Fruit fly (Drosophila melanogaster) whole organism, embryonic: Measurements from ENCODE around the gene CG4115.

Experiments used
- Adf1 ChIP-seq: fragments of 200-800 bp; sonication (Bioruptor generic); IDR thresholded peaks from 2 replicates; pipeline ENCODE4 v1.3.6; 2022; ENCODE audit warnings: missing biosample characterization, missing genetic modification characterization
- Bteb2 ChIP-seq: fragments of 200-800 bp; sonication (Bioruptor generic); optimal IDR thresholded peaks from 2 replicates; lab custom pipeline; 2016; ENCODE audit warnings: missing biosample characterization, missing genetic modification characterization
- CG10209 ChIP-seq: fragments of 200-800 bp; sonication (Bioruptor generic); optimal IDR thresholded peaks from 3 replicates; lab custom pipeline; 2017; ENCODE audit warnings: missing biosample characterization, mild to moderate bottlenecking, missing genetic modification characterization, missing genetic modification reagents
- CG10565 ChIP-seq: fragments of 200-800 bp; sonication (Bioruptor generic); optimal IDR thresholded peaks from 3 replicates; lab custom pipeline; 2016; ENCODE audit warnings: missing biosample characterization, mild to moderate bottlenecking, missing genetic modification characterization
- CG12071 ChIP-seq: fragments of 200-800 bp; sonication (Bioruptor generic); optimal IDR thresholded peaks from 3 replicates; lab custom pipeline; 2018; ENCODE audit warnings: missing biosample characterization, mild to moderate bottlenecking, missing genetic modification characterization
- CG12391 ChIP-seq: fragments of 200-800 bp; sonication (Bioruptor generic); optimal IDR thresholded peaks from 3 replicates; lab custom pipeline; 2018; ENCODE audit warnings: missing biosample characterization, mild to moderate bottlenecking, missing genetic modification characterization, moderate library complexity
- CG13287 ChIP-seq: fragments of 200-800 bp; sonication (Bioruptor generic); IDR thresholded peaks from 2 replicates; pipeline ENCODE4 v1.3.6; 2022; ENCODE audit warnings: missing biosample characterization, missing genetic modification characterization; ENCODE audit not compliant: partially characterized antibody
- CG14667 ChIP-seq: fragments of 200-800 bp; sonication (Bioruptor generic); IDR thresholded peaks from 2 replicates; pipeline ENCODE4 v1.3.6; 2022; ENCODE audit warnings: missing biosample characterization, missing genetic modification characterization
- CG15601 ChIP-seq: fragments of 200-800 bp; sonication (Bioruptor generic); optimal IDR thresholded peaks from 3 replicates; lab custom pipeline; 2019; ENCODE audit warnings: missing biosample characterization, mild to moderate bottlenecking, missing genetic modification characterization, moderate library complexity
- CG1603 ChIP-seq: fragments of 200-800 bp; sonication (Bioruptor generic); optimal IDR thresholded peaks from 2 replicates; lab custom pipeline; 2019; ENCODE audit warnings: missing biosample characterization, mild to moderate bottlenecking, missing genetic modification characterization, moderate library complexity
- CG18764 ChIP-seq: fragments of 200-800 bp; sonication (Bioruptor generic); optimal IDR thresholded peaks from 3 replicates; lab custom pipeline; 2016; ENCODE audit warnings: missing biosample characterization, missing genetic modification characterization
- CG2116 ChIP-seq: fragments of 200-800 bp; sonication (Bioruptor generic); optimal IDR thresholded peaks from 3 replicates; lab custom pipeline; 2018; ENCODE audit warnings: missing biosample characterization, mild to moderate bottlenecking, missing genetic modification characterization
- CG2678 ChIP-seq: fragments of 200-800 bp; sonication (Bioruptor generic); optimal IDR thresholded peaks from 3 replicates; lab custom pipeline; 2019; ENCODE audit warnings: missing biosample characterization, mild to moderate bottlenecking, missing genetic modification characterization, moderate library complexity
- CG30431 ChIP-seq: fragments of 200-800 bp; sonication (Bioruptor generic); optimal IDR thresholded peaks from 2 replicates; lab custom pipeline; 2017; ENCODE audit warnings: missing biosample characterization, missing genetic modification characterization
- CG32532 ChIP-seq: fragments of 200-800 bp; sonication (Bioruptor generic); IDR thresholded peaks from 2 replicates; pipeline ENCODE4 v1.3.6; 2022; ENCODE audit warnings: missing biosample characterization, missing genetic modification characterization
- CG3407 ChIP-seq: fragments of 200-800 bp; sonication (Bioruptor generic); optimal IDR thresholded peaks from 2 replicates; lab custom pipeline; 2018; ENCODE audit warnings: missing biosample characterization, mild to moderate bottlenecking, missing genetic modification characterization
- CG3995 ChIP-seq: fragments of 200-800 bp; sonication (Bioruptor generic); optimal IDR thresholded peaks from 3 replicates; lab custom pipeline; 2016; ENCODE audit warnings: missing biosample characterization, missing genetic modification characterization
- CG42726 ChIP-seq: fragments of 200-800 bp; sonication (Bioruptor generic); IDR thresholded peaks from 2 replicates; pipeline ENCODE4 v1.3.6; 2022; ENCODE audit warnings: missing biosample characterization, missing genetic modification characterization; ENCODE audit not compliant: partially characterized antibody
- CG4404 ChIP-seq: fragments of 200-800 bp; sonication (Bioruptor generic); IDR thresholded peaks from 2 replicates; pipeline ENCODE4 v1.3.6; 2022; ENCODE audit warnings: missing biosample characterization, missing genetic modification characterization
- CG4707 ChIP-seq: fragments of 200-800 bp; sonication (Bioruptor generic); optimal IDR thresholded peaks from 2 replicates; lab custom pipeline; 2018; ENCODE audit warnings: missing biosample characterization, mild to moderate bottlenecking, missing genetic modification characterization, moderate library complexity
- CG6254 ChIP-seq: fragments of 200-800 bp; sonication (Bioruptor generic); optimal IDR thresholded peaks from 3 replicates; lab custom pipeline; 2017; ENCODE audit warnings: mild to moderate bottlenecking, missing biosample characterization, missing genetic modification reagents, missing genetic modification characterization
- CG7271 ChIP-seq: fragments of 200-800 bp; sonication (Bioruptor generic); optimal IDR thresholded peaks from 2 replicates; lab custom pipeline; 2018; ENCODE audit warnings: missing biosample characterization, mild to moderate bottlenecking, missing genetic modification characterization, moderate library complexity
- CG7839 ChIP-seq: fragments of 200-800 bp; sonication (Bioruptor generic); optimal IDR thresholded peaks from 3 replicates; lab custom pipeline; 2018; ENCODE audit warnings: missing biosample characterization, mild to moderate bottlenecking, missing genetic modification characterization, moderate library complexity
- CG8359 ChIP-seq: fragments of 200-800 bp; sonication (Bioruptor generic); optimal IDR thresholded peaks from 2 replicates; lab custom pipeline; 2017; ENCODE audit warnings: missing biosample characterization, mild to moderate bottlenecking, missing genetic modification characterization, borderline replicate concordance
- CG8765 ChIP-seq: fragments of 200-800 bp; sonication (Bioruptor generic); IDR thresholded peaks from 2 replicates; pipeline ENCODE4 v1.3.6; 2022; ENCODE audit warnings: missing biosample characterization, missing genetic modification characterization
- CTCF ChIP-seq: fragments of 200-800 bp; sonication (Bioruptor generic); optimal IDR thresholded peaks from 2 replicates; lab custom pipeline; 2017; ENCODE audit warnings: missing biosample characterization, mild to moderate bottlenecking, missing genetic modification characterization, moderate library complexity
- Camta ChIP-seq: fragments of 200-800 bp; sonication (Bioruptor generic); optimal IDR thresholded peaks from 2 replicates; lab custom pipeline; 2016; ENCODE audit warnings: missing biosample characterization, missing genetic modification characterization
- CoRest ChIP-seq: fragments of 200-800 bp; sonication (Bioruptor generic); optimal IDR thresholded peaks from 3 replicates; lab custom pipeline; 2018; ENCODE audit warnings: missing biosample characterization, mild to moderate bottlenecking, missing genetic modification characterization, moderate library complexity
- Elba2 ChIP-seq: fragments of 200-800 bp; sonication (Bioruptor generic); optimal IDR thresholded peaks from 3 replicates; lab custom pipeline; 2016; ENCODE audit warnings: missing biosample characterization, missing genetic modification characterization
- Fer2 ChIP-seq: fragments of 200-800 bp; sonication (Bioruptor generic); optimal IDR thresholded peaks from 2 replicates; lab custom pipeline; 2018; ENCODE audit warnings: missing biosample characterization, mild to moderate bottlenecking, missing genetic modification characterization, moderate library complexity
- Jarid2 ChIP-seq: fragments of 200-800 bp; sonication (Bioruptor generic); optimal IDR thresholded peaks from 3 replicates; lab custom pipeline; 2017; ENCODE audit warnings: mild to moderate bottlenecking, missing biosample characterization, missing genetic modification reagents, missing genetic modification characterization
- MBD-R2 ChIP-seq: fragments of 200-800 bp; sonication (Bioruptor generic); IDR thresholded peaks from 2 replicates; pipeline ENCODE4 v1.3.6; 2022; ENCODE audit warnings: missing biosample characterization, missing genetic modification characterization
- Nf-YB ChIP-seq: fragments of 200-800 bp; sonication (Bioruptor generic); optimal IDR thresholded peaks from 3 replicates; lab custom pipeline; 2019; ENCODE audit warnings: missing biosample characterization, mild to moderate bottlenecking, missing genetic modification characterization, moderate library complexity
- Nf-YC ChIP-seq: fragments of 200-800 bp; optimal IDR thresholded peaks from 3 replicates; lab custom pipeline; 2019; ENCODE audit warnings: missing biosample characterization, mild to moderate bottlenecking, missing genetic modification characterization, moderate library complexity
- PHDP ChIP-seq: fragments of 200-800 bp; sonication (Bioruptor generic); optimal IDR thresholded peaks from 3 replicates; lab custom pipeline; 2018; ENCODE audit warnings: missing biosample characterization, mild to moderate bottlenecking, missing genetic modification characterization, moderate library complexity
- Ptx1 ChIP-seq: fragments of 200-800 bp; sonication (Bioruptor generic); IDR thresholded peaks from 2 replicates; pipeline ENCODE4 v1.3.6; 2022; ENCODE audit warnings: missing biosample characterization, missing genetic modification characterization
- Ssrp ChIP-seq: fragments of 200-800 bp; sonication (Bioruptor generic); optimal IDR thresholded peaks from 2 replicates; lab custom pipeline; 2018; ENCODE audit warnings: missing biosample characterization, mild to moderate bottlenecking, missing genetic modification characterization, moderate library complexity
- Usf ChIP-seq: fragments of 200-800 bp; sonication (Bioruptor generic); optimal IDR thresholded peaks from 2 replicates; lab custom pipeline; 2017; ENCODE audit warnings: missing genotype, missing biosample characterization, missing genetic modification characterization
- br ChIP-seq: fragments of >200 bp; optimal IDR thresholded peaks from 2 replicates; lab custom pipeline; 2017
- chm ChIP-seq: fragments of 200-800 bp; sonication (Bioruptor generic); IDR thresholded peaks from 2 replicates; pipeline ENCODE4 v1.3.6; 2022; ENCODE audit warnings: missing biosample characterization, missing genetic modification characterization
- corto ChIP-seq: fragments of 200-800 bp; sonication (Bioruptor generic); optimal IDR thresholded peaks from 2 replicates; lab custom pipeline; 2016; ENCODE audit warnings: missing biosample characterization, mild to moderate bottlenecking, missing genetic modification characterization, moderate library complexity
- crc ChIP-seq: fragments of 200-800 bp; sonication (Bioruptor generic); optimal IDR thresholded peaks from 2 replicates; lab custom pipeline; 2016; ENCODE audit warnings: missing biosample characterization, missing genetic modification characterization
- eyg ChIP-seq: fragments of 200-800 bp; sonication (Bioruptor generic); optimal IDR thresholded peaks from 3 replicates; lab custom pipeline; 2016; ENCODE audit warnings: missing biosample characterization, missing genetic modification characterization
- gro ChIP-seq: fragments of 200-800 bp; sonication (Bioruptor generic); optimal IDR thresholded peaks from 2 replicates; lab custom pipeline; 2016; ENCODE audit warnings: missing biosample characterization, missing genetic modification characterization
- hth ChIP-seq: fragments of >200 bp; optimal IDR thresholded peaks from 2 replicates; lab custom pipeline; 2017; ENCODE audit warnings: inconsistent platforms
- nom ChIP-seq: fragments of 200-800 bp; sonication (Bioruptor generic); optimal IDR thresholded peaks from 2 replicates; lab custom pipeline; 2017; ENCODE audit warnings: missing biosample characterization, missing genetic modification characterization, mild to moderate bottlenecking, moderate library complexity, missing genetic modification reagents
- org-1 ChIP-seq: fragments of 200-800 bp; sonication (Bioruptor generic); optimal IDR thresholded peaks from 2 replicates; lab custom pipeline; 2017; ENCODE audit warnings: missing biosample characterization, missing genetic modification characterization
- pnt ChIP-seq: fragments of 200-800 bp; sonication (Bioruptor generic); optimal IDR thresholded peaks from 3 replicates; lab custom pipeline; 2016; ENCODE audit warnings: missing biosample characterization, missing genetic modification characterization
- prd ChIP-seq, 3 experiments: fragments of >200 bp in 2 of 3; fragments of 200-800 bp in 1 of 3; sonication (Bioruptor generic) in 1 of 3; optimal IDR thresholded peaks in 2 of 3; IDR thresholded peaks in 1 of 3; 2 replicates in 2 of 3; 3 replicates in 1 of 3; pipeline versions ENCODE4 v1.3.6 to Lab custom; 2017 to 2022; ENCODE audit warnings: missing biosample characterization in 1 of 3, missing genetic modification characterization in 1 of 3
- psq ChIP-seq: fragments of 200-800 bp; sonication (Bioruptor generic); optimal IDR thresholded peaks from 2 replicates; lab custom pipeline; 2017; ENCODE audit warnings: missing biosample characterization, missing genetic modification characterization
- rib ChIP-seq: fragments of 200-800 bp; sonication (Bioruptor generic); IDR thresholded peaks from 2 replicates; pipeline ENCODE4 v1.3.6; 2022; ENCODE audit warnings: missing biosample characterization, missing genetic modification characterization
- sima ChIP-seq: fragments of 200-800 bp; sonication (Bioruptor generic); optimal IDR thresholded peaks from 2 replicates; lab custom pipeline; 2016; ENCODE audit warnings: missing biosample characterization, missing genetic modification characterization

CG4115 gene

dm6 chr3R:12314236-12314635, 45.6 kb upstream of the CG4115 start:
- TF ChIP-seq Jarid2 (GFP tag; lab: Kevin White, UChicago) (no peak), MBD-R2 (GFP tag; lab: Robert Waterston, UW) (no peak), nom (GFP tag; lab: Kevin White, UChicago) (peak; percentile 72), pnt (GFP tag; lab: Kevin White, UChicago) (peak; percentile 19), gro (GFP tag; lab: Kevin White, UChicago) (no peak), CG13287 (GFP tag; lab: Robert Waterston, UW) (no peak), CG7839 (tag; lab: Kevin White, UChicago) (peak; percentile 23), Adf1 (no peak), Nf-YC (tag; lab: Kevin White, UChicago) (no peak), br (lab: Kevin White, UChicago) (no peak), CG8765 (GFP tag; lab: Robert Waterston, UW) (no peak), CG8359 (GFP tag; lab: Kevin White, UChicago) (no peak), Fer2 (tag; lab: Kevin White, UChicago) (no peak), CG42726 (GFP tag; lab: Robert Waterston, UW) (no peak), chm (no peak), org-1 (GFP tag; lab: Kevin White, UChicago) (no peak), CTCF (no peak), CG30431 (GFP tag; lab: Kevin White, UChicago) (peak; percentile 29), CG2678 (tag; lab: Kevin White, UChicago) (no peak), hth (lab: Kevin White, UChicago) (no peak), Ptx1 (GFP tag; lab: Robert Waterston, UW) (no peak), CG4707 (GFP tag; lab: Kevin White, UChicago) (no peak), CG14667 (GFP tag; lab: Robert Waterston, UW) (no peak), CG32532 (GFP tag; lab: Robert Waterston, UW) (no peak), psq (GFP tag; lab: Kevin White, UChicago) (no peak), CG3407 (GFP tag; lab: Kevin White, UChicago) (peak; percentile 22), CG10565 (GFP tag; lab: Kevin White, UChicago) (no peak), Bteb2 (GFP tag; lab: Kevin White, UChicago) (no peak), CG2116 (GFP tag; lab: Kevin White, UChicago) (no peak), prd (optimal IDR thresholded peaks at IDR 0.05; lab: Kevin White, UChicago) (no peak), prd (GFP tag; IDR thresholded peaks at IDR 0.05; lab: Robert Waterston, UW) (peak; percentile 65; the same call in 2 of the 3 replicates), CG12071 (no peak), CG1603 (tag; lab: Kevin White, UChicago) (peak; percentile 9), CG6254 (no peak), Nf-YB (GFP tag; lab: Kevin White, UChicago) (no peak), Ssrp (tag; lab: Kevin White, UChicago) (peak; percentile 27), Elba2 (GFP tag; lab: Kevin White, UChicago) (no peak), CG7271 (tag; lab: Kevin White, UChicago) (no peak), CG4404 (GFP tag; lab: Robert Waterston, UW) (peak; percentile 47), PHDP (tag; lab: Kevin White, UChicago) (no peak), CG18764 (GFP tag; lab: Kevin White, UChicago) (no peak), crc (GFP tag; lab: Kevin White, UChicago) (no peak), sima (GFP tag; lab: Kevin White, UChicago) (no peak), Camta (GFP tag; lab: Kevin White, UChicago) (no peak), CG3995 (GFP tag; lab: Kevin White, UChicago) (no peak), rib (no peak), CG12391 (tag; lab: Kevin White, UChicago) (peak; percentile 44), Usf (GFP tag; lab: Kevin White, UChicago) (no peak), corto (GFP tag; lab: Kevin White, UChicago) (peak; percentile 87), CoRest (tag; lab: Kevin White, UChicago) (peak; percentile 7), CG15601 (no peak), eyg (no peak), CG10209 (GFP tag; lab: Kevin White, UChicago) (no peak)
